Fruit fly (Drosophila melanogaster) whole organism, pupa: ENCODE measurements around the gene raw.

Experiments used
- CG15710 ChIP-seq: fragments of 200-800 bp; sonication (Bioruptor generic); optimal IDR thresholded peaks from 2 replicates; lab custom pipeline; 2018; ENCODE audit warnings: missing biosample characterization, mild to moderate bottlenecking, missing genetic modification characterization, moderate library complexity
- CG8159 ChIP-seq: fragments of 200-800 bp; sonication (Bioruptor generic); optimal IDR thresholded peaks from 3 replicates; lab custom pipeline; 2018; ENCODE audit warnings: missing biosample characterization, mild to moderate bottlenecking, missing genetic modification characterization, moderate library complexity
- Snoo ChIP-seq: fragments of 200-800 bp; sonication (Bioruptor generic); optimal IDR thresholded peaks from 3 replicates; lab custom pipeline; 2017; ENCODE audit warnings: missing biosample characterization, mild to moderate bottlenecking, missing genetic modification characterization, inconsistent platforms
- gl ChIP-seq: fragments of 200-800 bp; sonication (Bioruptor generic); optimal IDR thresholded peaks from 2 replicates; lab custom pipeline; 2018; ENCODE audit warnings: missing biosample characterization, mild to moderate bottlenecking, missing genetic modification characterization

dm6 chr2L:8714513-8714912 is 25.9 kb downstream of the raw start:
- TF ChIP-seq Snoo (tag; lab: Kevin White, UChicago) (no peak), CG15710 (tag; lab: Kevin White, UChicago) (no peak), CG8159 (no peak), gl (tag; lab: Kevin White, UChicago) (no peak)
